Worm (Caenorhabditis elegans) whole organism, L1 larva: ENCODE measurements around the gene ZK1073.2.

Source experiments
- C04F5.9 ChIP-seq: sonication (generic microtip); optimal IDR thresholded peaks from 2 replicates; lab custom pipeline; 2016; ENCODE audit warnings: missing genetic modification characterization, missing compliant biosample characterization
- C16A3.4 ChIP-seq: fragments of 150-350 bp; optimal IDR thresholded peaks from 2 replicates; lab custom pipeline; 2014; ENCODE audit warnings: missing biosample characterization, missing genetic modification characterization
- alr-1 ChIP-seq: fragments of 200-800 bp; sonication (Bioruptor generic); optimal IDR thresholded peaks from 2 replicates; lab custom pipeline; 2018; ENCODE audit warnings: borderline replicate concordance, mild to moderate bottlenecking, missing genetic modification characterization, missing compliant biosample characterization
- ama-1 ChIP-seq: fragments of 150-350 bp; optimal IDR thresholded peaks from 2 replicates; lab custom pipeline; 2014
- ceh-63 ChIP-seq: fragments of 200-800 bp; sonication (Bioruptor generic); optimal IDR thresholded peaks from 2 replicates; lab custom pipeline; 2018; ENCODE audit warnings: mild to moderate bottlenecking, missing genetic modification characterization, missing compliant biosample characterization
- ceh-82 ChIP-seq, 3 experiments: fragments of 150-350 bp in 1 of 3; sonication (generic microtip) in 2 of 3; optimal IDR thresholded peaks; 2 replicates each; lab custom pipeline; 2014 to 2017; ENCODE audit warnings: missing biosample characterization in 3 of 3, missing genetic modification characterization in 3 of 3
- ces-1 ChIP-seq: fragments of 150-350 bp; optimal IDR thresholded peaks from 2 replicates; lab custom pipeline; 2014; ENCODE audit warnings: missing biosample characterization, missing genetic modification reagents, missing genetic modification characterization
- dsc-1 ChIP-seq: sonication (generic microtip); optimal IDR thresholded peaks from 2 replicates; lab custom pipeline; 2016; ENCODE audit warnings: mild to moderate bottlenecking, missing genetic modification characterization, missing compliant biosample characterization
- efl-1 ChIP-seq, 4 experiments: fragments of 150-350 bp; optimal IDR thresholded peaks in 3 of 4; peaks in 1 of 4; 1 replicate in 1 of 4; 2 replicates in 3 of 4; lab custom pipeline; 2014; ENCODE audit warnings: missing biosample characterization in 2 of 4, missing genetic modification characterization in 2 of 4, missing genetic modification reagents in 2 of 4
- egl-13 ChIP-seq: sonication (generic microtip); optimal IDR thresholded peaks from 2 replicates; lab custom pipeline; 2016; ENCODE audit warnings: missing genotype, missing genetic modification reagents, missing genetic modification characterization, missing compliant biosample characterization
- egl-27 ChIP-seq, 2 experiments: fragments of 150-350 bp in 1 of 2; sonication (generic microtip); optimal IDR thresholded peaks; 3 replicates each; lab custom pipeline; 2017 to 2018; ENCODE audit warnings: missing biosample characterization in 2 of 2, missing genetic modification characterization in 2 of 2, missing genetic modification reagents in 2 of 2
- elt-2 ChIP-seq: sonication (generic microtip); optimal IDR thresholded peaks from 2 replicates; lab custom pipeline; 2016; ENCODE audit warnings: missing genetic modification characterization, mild to moderate bottlenecking, inconsistent platforms, missing compliant biosample characterization, missing genetic modification reagents
- elt-3 ChIP-seq, 6 experiments: fragments of 150-350 bp in 1 of 6; sonication (generic microtip); optimal IDR thresholded peaks; 2 replicates each; lab custom pipeline; 2017 to 2018; ENCODE audit warnings: missing biosample characterization in 6 of 6, missing genetic modification characterization in 6 of 6, inconsistent platforms in 1 of 6
- fkh-10 ChIP-seq: sonication (generic microtip); optimal IDR thresholded peaks from 2 replicates; lab custom pipeline; 2017; ENCODE audit warnings: missing biosample characterization, missing genetic modification reagents, missing genetic modification characterization
- fkh-4 ChIP-seq: sonication (generic microtip); optimal IDR thresholded peaks from 2 replicates; lab custom pipeline; 2016; ENCODE audit warnings: missing compliant biosample characterization, missing genetic modification characterization, borderline replicate concordance
- fkh-8 ChIP-seq: sonication (generic microtip); optimal IDR thresholded peaks from 2 replicates; lab custom pipeline; 2016; ENCODE audit warnings: mild to moderate bottlenecking, missing genetic modification characterization, missing compliant biosample characterization
- fos-1 ChIP-seq: fragments of 150-350 bp; optimal IDR thresholded peaks from 2 replicates; lab custom pipeline; 2014; ENCODE audit warnings: missing biosample characterization, missing genetic modification characterization
- hpl-2 ChIP-seq: fragments of 150-350 bp; optimal IDR thresholded peaks from 2 replicates; lab custom pipeline; 2014; ENCODE audit warnings: missing biosample characterization, missing genetic modification reagents, missing genetic modification characterization
- isw-1 ChIP-seq: fragments of 200-800 bp; sonication (Bioruptor generic); IDR thresholded peaks from 2 replicates; pipeline ENCODE4 v1.3.6; 2022; ENCODE audit warnings: missing genetic modification characterization, missing compliant biosample characterization
- jun-1 ChIP-seq: fragments of 150-350 bp; optimal IDR thresholded peaks from 2 replicates; lab custom pipeline; 2014; ENCODE audit warnings: missing biosample characterization, missing genetic modification reagents, missing genetic modification characterization
- lin-14 ChIP-seq: fragments of 200-800 bp; sonication (Bioruptor generic); optimal IDR thresholded peaks from 2 replicates; lab custom pipeline; 2018; ENCODE audit warnings: mild to moderate bottlenecking, missing genetic modification characterization, moderate library complexity, missing compliant biosample characterization
- lin-35 ChIP-seq, 2 experiments: fragments of 150-350 bp; optimal IDR thresholded peaks; 2 replicates each; lab custom pipeline; 2014; ENCODE audit warnings: missing biosample characterization in 2 of 2, missing genetic modification characterization in 2 of 2, missing genetic modification reagents in 2 of 2
- lir-3 ChIP-seq: sonication (generic microtip); optimal IDR thresholded peaks from 2 replicates; lab custom pipeline; 2016; ENCODE audit warnings: mild to moderate bottlenecking, missing genetic modification characterization, moderate library complexity, missing compliant biosample characterization; ENCODE audit not compliant: poor library complexity
- lsy-2 ChIP-seq, 2 experiments: fragments of 150-350 bp; optimal IDR thresholded peaks; 2 replicates each; lab custom pipeline; 2014; ENCODE audit warnings: missing biosample characterization in 2 of 2, missing genetic modification characterization in 2 of 2
- mab-9 ChIP-seq: fragments of 200-800 bp; sonication (Bioruptor generic); IDR thresholded peaks from 2 replicates; pipeline ENCODE4 v1.3.6; 2022; ENCODE audit warnings: missing genetic modification reagents, missing genetic modification characterization, missing compliant biosample characterization
- mdl-1 ChIP-seq, 2 experiments: fragments of 150-350 bp; optimal IDR thresholded peaks; 2 replicates each; lab custom pipeline; 2014 to 2017; ENCODE audit warnings: missing biosample characterization in 2 of 2, missing genetic modification characterization in 2 of 2, inconsistent platforms in 1 of 2
- mep-1 ChIP-seq: fragments of 150-350 bp; optimal IDR thresholded peaks from 2 replicates; lab custom pipeline; 2014; ENCODE audit warnings: missing biosample characterization, missing genetic modification characterization
- nhr-11 ChIP-seq: fragments of 150-350 bp; optimal IDR thresholded peaks from 2 replicates; lab custom pipeline; 2014; ENCODE audit warnings: missing biosample characterization, missing genetic modification characterization
- nhr-12 ChIP-seq: sonication (generic microtip); optimal IDR thresholded peaks from 2 replicates; lab custom pipeline; 2017; ENCODE audit warnings: missing biosample characterization, missing genetic modification characterization
- nhr-19 ChIP-seq: fragments of 200-800 bp; sonication (Bioruptor generic); conservative IDR thresholded peaks from 2 replicates; pipeline ENCODE4 v1.3.6; 2022; ENCODE audit warnings: missing genetic modification characterization, missing compliant biosample characterization
- nhr-20 ChIP-seq: sonication (generic microtip); optimal IDR thresholded peaks from 2 replicates; lab custom pipeline; 2016; ENCODE audit warnings: mild to moderate bottlenecking, missing genetic modification characterization, missing compliant biosample characterization
- nhr-237 ChIP-seq: fragments of 150-350 bp; optimal IDR thresholded peaks from 2 replicates; lab custom pipeline; 2014; ENCODE audit warnings: missing biosample characterization, missing genetic modification characterization
- nhr-28 ChIP-seq: fragments of 150-350 bp; optimal IDR thresholded peaks from 2 replicates; lab custom pipeline; 2014; ENCODE audit warnings: missing biosample characterization, missing genetic modification characterization
- nhr-71 ChIP-seq: sonication (generic microtip); optimal IDR thresholded peaks from 2 replicates; lab custom pipeline; 2016; ENCODE audit warnings: mild to moderate bottlenecking, missing genetic modification characterization, moderate library complexity, missing compliant biosample characterization
- nhr-77 ChIP-seq: fragments of 150-350 bp; optimal IDR thresholded peaks from 2 replicates; lab custom pipeline; 2014; ENCODE audit warnings: missing biosample characterization, missing genetic modification characterization
- nhr-84 ChIP-seq: sonication (generic microtip); optimal IDR thresholded peaks from 2 replicates; lab custom pipeline; 2017; ENCODE audit warnings: missing biosample characterization, missing genetic modification characterization
- nhr-90 ChIP-seq: sonication (generic microtip); optimal IDR thresholded peaks from 2 replicates; lab custom pipeline; 2016; ENCODE audit warnings: mild to moderate bottlenecking, missing genetic modification characterization, missing compliant biosample characterization; ENCODE audit not compliant: poor library complexity
- pqm-1 ChIP-seq: sonication (generic microtip); optimal IDR thresholded peaks from 3 replicates; lab custom pipeline; 2017; ENCODE audit warnings: missing biosample characterization, missing genetic modification characterization
- rnt-1 ChIP-seq: sonication (generic microtip); optimal IDR thresholded peaks from 2 replicates; lab custom pipeline; 2016; ENCODE audit warnings: mild to moderate bottlenecking, missing genetic modification characterization, moderate library complexity, missing compliant biosample characterization
- snu-23 ChIP-seq: sonication (generic microtip); optimal IDR thresholded peaks from 2 replicates; lab custom pipeline; 2016; ENCODE audit warnings: missing genetic modification characterization, missing compliant biosample characterization
- sox-4 ChIP-seq: sonication (generic microtip); optimal IDR thresholded peaks from 2 replicates; lab custom pipeline; 2016; ENCODE audit warnings: missing genetic modification characterization, missing compliant biosample characterization
- sup-37 ChIP-seq: fragments of 200-800 bp; sonication (Bioruptor generic); optimal IDR thresholded peaks from 2 replicates; lab custom pipeline; 2018; ENCODE audit warnings: mild to moderate bottlenecking, missing genetic modification characterization, missing compliant biosample characterization
- swsn-7 ChIP-seq: sonication (generic microtip); optimal IDR thresholded peaks from 2 replicates; lab custom pipeline; 2016; ENCODE audit warnings: missing genetic modification characterization, missing compliant biosample characterization
- unc-130 ChIP-seq: fragments of 150-350 bp; optimal IDR thresholded peaks from 2 replicates; lab custom pipeline; 2017; ENCODE audit warnings: missing biosample characterization, missing genetic modification characterization, inconsistent platforms
- unc-98 ChIP-seq: fragments of 200-800 bp; sonication (Bioruptor generic); IDR thresholded peaks from 2 replicates; pipeline ENCODE4 v1.3.6; 2022; ENCODE audit warnings: missing genetic modification characterization, missing compliant biosample characterization
- zip-4 ChIP-seq: fragments of 200-800 bp; sonication (Bioruptor generic); optimal IDR thresholded peaks from 2 replicates; lab custom pipeline; 2018; ENCODE audit warnings: mild to moderate bottlenecking, missing genetic modification characterization, moderate library complexity, missing compliant biosample characterization

ZK1073.2 gene

DNA sequence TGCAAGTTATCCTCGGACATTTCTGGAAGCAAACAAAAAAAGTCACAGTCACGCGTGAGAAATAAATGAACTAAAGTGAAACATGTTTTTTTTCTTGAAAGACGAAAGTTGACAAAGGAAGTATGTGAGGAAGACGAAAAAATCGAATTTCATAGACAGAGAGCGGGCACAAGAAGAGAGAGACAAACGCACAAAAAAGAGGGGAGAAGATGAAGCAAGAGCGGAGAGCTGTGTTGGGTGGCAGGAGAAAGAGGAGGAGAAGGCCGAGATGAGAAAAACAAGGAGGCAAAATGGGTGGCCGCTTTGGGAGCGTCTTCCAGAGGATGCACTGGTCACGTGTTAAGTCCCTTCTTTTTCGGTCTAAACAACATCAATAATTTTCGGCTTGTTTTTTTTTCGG, 25.3 kb downstream of the ZK1073.2 start, which contains the start of gene ZK1073.1 (continued):
- TF ChIP-seq sox-4 (tag; lab: Kevin White, UChicago), result no peak
- TF ChIP-seq egl-13 (tag; lab: Kevin White, UChicago), result peak; percentile 44
- no peak for TF ChIP-seq C16A3.4 (tag; lab: Kevin White, UChicago)
- TF ChIP-seq nhr-77 (tag; lab: Kevin White, UChicago), result no peak
- TF ChIP-seq mab-9, result 0 out of 2 replicates have a peak, but pooled peaks have one; percentile 7
- TF ChIP-seq unc-130 (tag; lab: Kevin White, UChicago), result peak; percentile 6
- peak; percentile 38 for TF ChIP-seq nhr-20
- peak; percentile 35 to 40 for TF ChIP-seq lsy-2 (tag; optimal IDR thresholded peaks at IDR 0.05; lab: Kevin White, UChicago)
- TF ChIP-seq fos-1, result no peak
- peak; percentile 32 for TF ChIP-seq rnt-1 (tag; lab: Kevin White, UChicago)
- peak; percentile 87 for TF ChIP-seq fkh-10
- peak; percentile 65 for TF ChIP-seq nhr-71 (tag; lab: Kevin White, UChicago)
- TF ChIP-seq efl-1 (optimal IDR thresholded peaks at IDR 0.05; lab: Kevin White, UChicago), result no peak
- TF ChIP-seq efl-1 (GFP tag; optimal IDR thresholded peaks at IDR 0.05 in 1 of 2; lab: Kevin White, UChicago), result peak in 1 of 2 experiments; percentile 63
- TF ChIP-seq pqm-1 (tag; lab: Kevin White, UChicago), result no peak
- peak; percentile 57 for TF ChIP-seq dsc-1 (tag; lab: Kevin White, UChicago)
- TF ChIP-seq, all 84 proteins: peak for 24

DNA sequence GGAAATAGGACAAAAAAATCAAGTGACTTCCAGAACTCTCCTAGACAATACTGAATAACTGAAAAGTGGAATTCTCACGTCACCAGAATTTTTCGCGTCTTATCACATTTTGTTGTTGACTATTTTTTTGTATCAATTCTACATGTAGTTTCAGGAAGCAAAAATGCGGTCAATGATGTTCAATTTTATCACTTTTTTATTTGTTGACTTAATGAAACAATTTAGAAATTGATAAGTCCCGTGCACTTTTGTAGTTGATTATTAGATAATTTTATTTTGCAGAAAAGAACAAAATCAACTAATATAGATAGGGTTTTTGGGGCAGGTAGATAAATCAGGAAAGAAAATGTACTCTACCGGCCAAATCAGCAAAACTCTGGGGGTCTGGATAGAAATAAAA, 26.7 kb downstream of the ZK1073.2 start:
- TF ChIP-seq fkh-10 (no peak), lin-35 (GFP tag; optimal IDR thresholded peaks at IDR 0.05; lab: Kevin White, UChicago) (peak in 1 of 2 experiments; percentile 27), egl-13 (tag; lab: Kevin White, UChicago) (no peak), nhr-28 (tag; lab: Kevin White, UChicago) (no peak), isw-1 (no peak), nhr-12 (tag; lab: Kevin White, UChicago) (no peak), elt-2 (tag; lab: Kevin White, UChicago) (peak; percentile 70), hpl-2 (GFP tag; lab: Kevin White, UChicago) (no peak), ces-1 (no peak), nhr-84 (tag; lab: Kevin White, UChicago) (no peak), lir-3 (tag; lab: Kevin White, UChicago) (no peak), efl-1 (optimal IDR thresholded peaks at IDR 0.05; lab: Kevin White, UChicago) (no peak), efl-1 (GFP tag; optimal IDR thresholded peaks at IDR 0.05 in 1 of 2; lab: Kevin White, UChicago) (no peak), sup-37 (GFP tag; lab: Kevin White, UChicago) (no peak), alr-1 (tag; lab: Kevin White, UChicago) (no peak), rnt-1 (tag; lab: Kevin White, UChicago) (no peak), C04F5.9 (tag; lab: Kevin White, UChicago) (no peak), elt-3 (tag; optimal IDR thresholded peaks at IDR 0.05; lab: Kevin White, UChicago) (no peak), nhr-20 (peak; percentile 1), nhr-71 (tag; lab: Kevin White, UChicago) (peak; percentile 2), fkh-4 (tag; lab: Kevin White, UChicago) (no peak)

DNA sequence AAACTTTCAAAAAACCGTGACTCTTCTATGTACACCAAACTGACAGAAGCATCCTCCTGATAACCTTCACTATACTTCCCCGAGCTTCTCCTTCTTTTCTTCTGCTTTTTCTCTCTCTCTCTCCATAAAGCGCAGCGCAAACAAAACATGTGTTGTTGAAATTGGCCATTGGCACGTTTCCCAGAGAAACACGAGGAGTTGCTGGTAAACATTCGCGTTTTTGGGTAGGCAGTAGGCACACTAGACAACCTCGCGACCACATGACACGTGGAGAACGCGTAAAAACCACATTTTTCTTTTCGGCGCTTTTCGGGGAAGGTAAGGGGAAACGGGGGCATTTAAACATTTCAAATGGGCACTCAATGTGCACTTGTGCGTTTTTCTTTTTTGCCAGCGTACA, 27.5 kb downstream of the ZK1073.2 start:
- TF ChIP-seq swsn-7 (tag; lab: Kevin White, UChicago) (peak; percentile 44), mep-1 (tag; lab: Kevin White, UChicago) (peak; percentile 22), snu-23 (GFP tag; lab: Kevin White, UChicago) (peak; percentile 19), sup-37 (GFP tag; lab: Kevin White, UChicago) (peak; percentile 27), nhr-19 (GFP tag; lab: Robert Waterston, UW) (peak; percentile 41), ceh-82 (tag; optimal IDR thresholded peaks at IDR 0.05; lab: Kevin White, UChicago) (peak in 1 of 3 experiments; percentile 6), efl-1 (optimal IDR thresholded peaks at IDR 0.05; lab: Kevin White, UChicago) (no peak), efl-1 (GFP tag; optimal IDR thresholded peaks at IDR 0.05 in 1 of 2; lab: Kevin White, UChicago) (no peak), lin-35 (GFP tag; optimal IDR thresholded peaks at IDR 0.05; lab: Kevin White, UChicago) (peak in 1 of 2 experiments; percentile 54), nhr-12 (tag; lab: Kevin White, UChicago) (no peak), zip-4 (GFP tag; lab: Kevin White, UChicago) (peak; percentile 9), mdl-1 (tag; optimal IDR thresholded peaks at IDR 0.05; lab: Kevin White, UChicago) (peak in 1 of 2 experiments; percentile 91), lin-14 (GFP tag; lab: Kevin White, UChicago) (peak; percentile 83), isw-1 (no peak), fkh-8 (tag; lab: Kevin White, UChicago) (peak; percentile 89), jun-1 (peak; percentile 23), nhr-20 (peak; percentile 69), unc-98 (GFP tag; lab: Robert Waterston, UW) (no peak), nhr-90 (tag; lab: Kevin White, UChicago) (peak; percentile 48), nhr-237 (tag; lab: Kevin White, UChicago) (no peak), elt-3 (tag; optimal IDR thresholded peaks at IDR 0.05; lab: Kevin White, UChicago) (no peak), ama-1 (lab: Kevin White, UChicago) (no peak), nhr-77 (tag; lab: Kevin White, UChicago) (peak; percentile 80), C16A3.4 (tag; lab: Kevin White, UChicago) (peak; percentile 10), ceh-63 (GFP tag; lab: Kevin White, UChicago) (no peak), nhr-11 (tag; lab: Kevin White, UChicago) (peak; percentile 7), egl-27 (tag; optimal IDR thresholded peaks at IDR 0.05; lab: Kevin White, UChicago) (no peak)
